Fruit fly (Drosophila melanogaster): ENCODE measurements around the gene tgy.

The tgy gene

dm6 chrX:19146421-19146952 is 19.4 kb upstream of the tgy start (continued):
- TF ChIP-seq Lhr (GFP tag; optimal IDR thresholded peaks at IDR 0.05) (no peak), CG4282 (GFP tag; optimal IDR thresholded peaks at IDR 0.05) (no peak), so (GFP tag; IDR thresholded peaks at IDR 0.05) (no peak), CG10209 (GFP tag; optimal IDR thresholded peaks at IDR 0.05) (peak; percentile 24), HLH54F (GFP tag; optimal IDR thresholded peaks at IDR 0.05) (peak; percentile 8), tin (GFP tag; optimal IDR thresholded peaks at IDR 0.05) (peak; percentile 20), chif (GFP tag; optimal IDR thresholded peaks at IDR 0.05) (peak; percentile 8 to 40), CG11247 (GFP tag; IDR thresholded peaks at IDR 0.05) (no peak), CG9609 (GFP tag; optimal IDR thresholded peaks at IDR 0.05) (peak; percentile 8), Dip2 (GFP tag; IDR thresholded peaks at IDR 0.05) (no peak), bbx (GFP tag; IDR thresholded peaks at IDR 0.05; ENCODE audit: partially characterized antibody) (no peak), Dbx (GFP tag; IDR thresholded peaks at IDR 0.05) (0 out of 3 replicates have a peak, but pooled peaks have one; percentile 19), unc-4 (GFP tag; IDR thresholded peaks at IDR 0.05; ENCODE audit: partially characterized antibody) (no peak), CG14014 (GFP tag; IDR thresholded peaks at IDR 0.05) (peak; percentile 67; the same call in 1 of the 2 replicates), CG5953 (GFP tag; IDR thresholded peaks at IDR 0.05) (no peak), fu2 (GFP tag; optimal IDR thresholded peaks at IDR 0.05) (peak; percentile 4), CG4707 (GFP tag; optimal IDR thresholded peaks at IDR 0.05) (no peak), Fer1 (GFP tag; optimal IDR thresholded peaks at IDR 0.05) (no peak), Hr51 (GFP tag; optimal IDR thresholded peaks at IDR 0.05) (peak in 1 of 2 experiments; percentile 38), NC2α (GFP tag; optimal IDR thresholded peaks at IDR 0.05) (no peak), CG17385 (GFP tag; optimal IDR thresholded peaks at IDR 0.05) (no peak), CHES-1-like (GFP tag; optimal IDR thresholded peaks at IDR 0.05) (peak; percentile 3), nmo (GFP tag; optimal IDR thresholded peaks at IDR 0.05) (peak; percentile 75), Kr (GFP tag; optimal IDR thresholded peaks at IDR 0.05) (no peak), CG3838 (GFP tag; optimal IDR thresholded peaks at IDR 0.05) (no peak), CG18262 (tag; optimal IDR thresholded peaks at IDR 0.05) (peak; percentile 12), HLH3B (GFP tag; IDR thresholded peaks at IDR 0.05) (0 out of 2 replicates have a peak, but pooled peaks have one; percentile 16), sd (tag; optimal IDR thresholded peaks at IDR 0.05) (peak; percentile 42), CG11504 (tag; optimal IDR thresholded peaks at IDR 0.05) (peak; percentile 35), YL-1 (GFP tag; optimal IDR thresholded peaks at IDR 0.05) (no peak), CG11695 (GFP tag; IDR thresholded peaks at IDR 0.05) (0 out of 3 replicates have a peak, but pooled peaks have one; percentile 21), kay (GFP tag; optimal IDR thresholded peaks at IDR 0.05) (peak; percentile 11), pita (GFP tag; optimal IDR thresholded peaks at IDR 0.05) (no peak), CG14710 (tag; optimal IDR thresholded peaks at IDR 0.05) (no peak), CG10321 (GFP tag; IDR thresholded peaks at IDR 0.05) (peak; percentile 72), CG15601 (tag; optimal IDR thresholded peaks at IDR 0.05) (no peak), Myb (GFP tag; optimal IDR thresholded peaks at IDR 0.05) (peak; percentile 22), ci (GFP tag; IDR thresholded peaks at IDR 0.05) (0 out of 3 replicates have a peak, but pooled peaks have one; percentile 25), exex (tag; optimal IDR thresholded peaks at IDR 0.05) (peak; percentile 56), CG12236 (GFP tag; optimal IDR thresholded peaks at IDR 0.05) (no peak), CG3163 (GFP tag; optimal IDR thresholded peaks at IDR 0.05) (no peak), Xrp1 (GFP tag; IDR thresholded peaks at IDR 0.05) (peak; percentile 52; the same call in 1 of the 2 replicates), vnd (GFP tag; IDR thresholded peaks at IDR 0.05; ENCODE audit: partially characterized antibody) (no peak), Blimp-1 (GFP tag; optimal IDR thresholded peaks at IDR 0.05) (peak; percentile 26), phol (tag; optimal IDR thresholded peaks at IDR 0.05) (peak; percentile 16), CG12391 (tag; optimal IDR thresholded peaks at IDR 0.05) (no peak), CG17359 (tag; optimal IDR thresholded peaks at IDR 0.05) (no peak), CG15479 (GFP tag; optimal IDR thresholded peaks at IDR 0.05) (peak; percentile 69), CG30403 (GFP tag; optimal IDR thresholded peaks at IDR 0.05) (peak; percentile 46), ara (GFP tag; IDR thresholded peaks at IDR 0.05) (no peak)
